Fruit fly (Drosophila melanogaster) whole organism, pupa: ENCODE data around the gene Cp36.

Experiments used
- CG10348 ChIP-seq: fragments of 200-800 bp; sonication (Bioruptor generic); IDR thresholded peaks from 2 replicates; pipeline ENCODE4 v1.3.6; 2022; ENCODE audit warnings: missing biosample characterization, missing genetic modification characterization
- CG17806 ChIP-seq: fragments of 200-800 bp; sonication (Bioruptor generic); optimal IDR thresholded peaks from 2 replicates; lab custom pipeline; 2018; ENCODE audit warnings: missing biosample characterization, mild to moderate bottlenecking, missing genetic modification characterization, moderate library complexity
- CG34367 ChIP-seq: fragments of 200-800 bp; sonication (Bioruptor generic); optimal IDR thresholded peaks from 2 replicates; lab custom pipeline; 2018; ENCODE audit warnings: missing biosample characterization, mild to moderate bottlenecking, missing genetic modification characterization
- CG8301 ChIP-seq: fragments of 200-800 bp; sonication (Bioruptor generic); optimal IDR thresholded peaks from 2 replicates; lab custom pipeline; 2018; ENCODE audit warnings: missing biosample characterization, mild to moderate bottlenecking, missing genetic modification characterization
- EcR ChIP-seq: fragments of 200-800 bp; sonication (Bioruptor generic); optimal IDR thresholded peaks from 3 replicates; lab custom pipeline; 2019; ENCODE audit warnings: missing biosample characterization, missing genetic modification characterization, mild to moderate bottlenecking, moderate library complexity, missing genetic modification reagents

DNA sequence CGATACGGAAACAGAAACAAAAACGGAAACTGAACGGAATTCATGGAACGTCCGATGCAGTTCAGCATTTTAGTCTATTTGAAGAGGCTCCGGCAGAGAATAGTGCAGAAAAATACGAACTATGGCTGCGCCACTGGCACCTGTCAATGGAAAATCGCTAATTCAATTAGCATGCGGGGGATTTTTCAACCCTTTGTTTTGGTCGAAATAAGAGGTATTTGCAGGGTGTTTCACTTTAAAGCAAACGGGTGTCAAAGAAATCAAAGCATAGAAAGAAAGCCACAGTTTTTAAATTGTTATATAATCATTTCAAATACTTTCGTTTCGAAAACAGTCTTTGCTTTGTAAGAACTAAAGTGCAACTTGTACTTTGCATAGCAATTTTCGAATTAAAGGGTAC, 50.5 kb downstream of the Cp36 start, which contains the start of gene PIP82:
- TF ChIP-seq CG10348: no peak
- TF ChIP-seq EcR (GFP tag; lab: Kevin White, UChicago): no peak
- TF ChIP-seq CG17806: no peak
- no peak for TF ChIP-seq CG8301 (tag; lab: Kevin White, UChicago)
- TF ChIP-seq CG34367 (tag; lab: Kevin White, UChicago): no peak
